Fruit fly (Drosophila melanogaster): ENCODE results near the gene CG11279.

DNA sequence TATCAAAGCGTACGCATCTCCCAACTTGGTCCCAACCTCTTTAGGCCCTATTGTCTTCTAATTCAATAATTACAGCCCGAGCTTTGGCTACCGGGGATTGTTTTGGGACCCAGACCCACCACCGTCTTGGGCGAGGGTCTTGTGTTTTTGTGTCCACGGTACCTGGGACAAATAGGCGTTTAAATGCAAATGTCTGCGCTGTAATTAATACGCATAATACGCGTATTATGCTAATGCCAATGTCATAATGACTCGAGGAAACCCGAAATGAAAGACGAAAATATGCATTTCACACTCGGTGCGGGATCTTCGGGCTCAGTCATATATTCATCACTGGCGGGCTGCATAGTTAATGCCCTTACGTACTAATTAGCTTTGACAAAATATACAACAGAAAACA lies 17.6 kb downstream of the CG11279 start:
- TF ChIP-seq ovo (GFP tag; optimal IDR thresholded peaks at IDR 0.05) = no peak
- TF ChIP-seq tj (GFP tag; optimal IDR thresholded peaks at IDR 0.05) = no peak
- TF ChIP-seq CG14711 (tag; optimal IDR thresholded peaks at IDR 0.05) = no peak

Measured in whole organism, adult.